Worm (Caenorhabditis elegans) whole organism, mixed stage, embryonic: ENCODE data around the gene Y57G11C.42.

Source experiments
- elt-1 ChIP-seq: sonication (generic microtip); optimal IDR thresholded peaks from 2 replicates; lab custom pipeline; 2017; ENCODE audit warnings: missing genetic modification characterization, mild to moderate bottlenecking, missing compliant biosample characterization, antibody characterized with exemption, moderate library complexity, borderline replicate concordance; ENCODE audit not compliant: insufficient read depth
- elt-3 ChIP-seq: fragments of 150-350 bp; optimal IDR thresholded peaks from 2 replicates; lab custom pipeline; 2014; ENCODE audit warnings: missing biosample characterization, missing genetic modification characterization
- lin-32 ChIP-seq: fragments of 200-800 bp; sonication (Bioruptor generic); optimal IDR thresholded peaks from 2 replicates; lab custom pipeline; 2018; ENCODE audit warnings: mild to moderate bottlenecking, missing genetic modification characterization, missing compliant biosample characterization
- mab-5 ChIP-seq: fragments of 150-350 bp; optimal IDR thresholded peaks from 2 replicates; lab custom pipeline; 2014; ENCODE audit warnings: missing biosample characterization, missing genetic modification characterization
- nhr-2 ChIP-seq: fragments of 150-350 bp; optimal IDR thresholded peaks from 2 replicates; lab custom pipeline; 2014; ENCODE audit warnings: missing biosample characterization, missing genetic modification characterization
- nhr-237 ChIP-seq: fragments of 150-350 bp; optimal IDR thresholded peaks from 2 replicates; lab custom pipeline; 2014; ENCODE audit warnings: missing biosample characterization, missing genetic modification characterization
- pha-4 ChIP-seq: fragments of 150-350 bp; optimal IDR thresholded peaks from 2 replicates; lab custom pipeline; 2018; ENCODE audit warnings: missing biosample characterization, missing genetic modification reagents, missing genetic modification characterization
- unc-39 ChIP-seq: fragments of 150-350 bp; optimal IDR thresholded peaks from 2 replicates; lab custom pipeline; 2014; ENCODE audit warnings: missing biosample characterization, missing genetic modification characterization
- unc-62 ChIP-seq: fragments of 150-350 bp; optimal IDR thresholded peaks from 2 replicates; lab custom pipeline; 2014; ENCODE audit warnings: missing biosample characterization, missing genetic modification reagents, missing genetic modification characterization

ce11 chrIV:14784481-14784880, 56.2 kb downstream of the Y57G11C.42 start, which contains the start of gene nlp-56:
- TF ChIP-seq unc-39 (tag; lab: Kevin White, UChicago), result no peak
- TF ChIP-seq lin-32 (GFP tag; lab: Kevin White, UChicago), result no peak
- TF ChIP-seq nhr-237 (tag; lab: Kevin White, UChicago), result no peak
- TF ChIP-seq mab-5 (tag; lab: Kevin White, UChicago), result no peak
- TF ChIP-seq nhr-2 (tag; lab: Kevin White, UChicago), result no peak
- TF ChIP-seq elt-3 (tag; lab: Kevin White, UChicago), result no peak
- TF ChIP-seq pha-4 (tag; lab: Kevin White, UChicago), result no peak
- TF ChIP-seq elt-1 (tag; lab: Kevin White, UChicago), result no peak
- TF ChIP-seq unc-62 (GFP tag; lab: Kevin White, UChicago), result no peak
